Fruit fly (Drosophila melanogaster) whole organism, embryonic: ENCODE results near the gene CG1638.

Source experiments
- B-H1 ChIP-seq: fragments of 200-800 bp; sonication (Bioruptor generic); IDR thresholded peaks from 3 replicates; pipeline ENCODE4 v1.3.6; 2022; ENCODE audit warnings: missing biosample characterization, missing genetic modification characterization
- BEAF-32 ChIP-seq: fragments of 200-800 bp; sonication (Bioruptor generic); optimal IDR thresholded peaks from 3 replicates; lab custom pipeline; 2017; ENCODE audit warnings: missing biosample characterization, missing genetic modification characterization, mild to moderate bottlenecking, moderate library complexity, missing genetic modification reagents
- CG10654 ChIP-seq: fragments of 200-800 bp; sonication (Bioruptor generic); optimal IDR thresholded peaks from 2 replicates; lab custom pipeline; 2016; ENCODE audit warnings: missing biosample characterization, missing genetic modification characterization
- CG12155 ChIP-seq: fragments of 200-800 bp; sonication (Bioruptor generic); optimal IDR thresholded peaks from 3 replicates; lab custom pipeline; 2016; ENCODE audit warnings: missing biosample characterization, missing genetic modification characterization
- CG12744 ChIP-seq: fragments of 200-800 bp; sonication (Bioruptor generic); optimal IDR thresholded peaks from 2 replicates; lab custom pipeline; 2016; ENCODE audit warnings: missing biosample characterization, missing genetic modification characterization
- CG13894 ChIP-seq: fragments of 200-800 bp; sonication (Bioruptor generic); optimal IDR thresholded peaks from 3 replicates; lab custom pipeline; 2018; ENCODE audit warnings: missing biosample characterization, mild to moderate bottlenecking, missing genetic modification characterization, moderate library complexity
- CG14667 ChIP-seq: fragments of 200-800 bp; sonication (Bioruptor generic); IDR thresholded peaks from 2 replicates; pipeline ENCODE4 v1.3.6; 2022; ENCODE audit warnings: missing biosample characterization, missing genetic modification characterization
- CG16813 ChIP-seq: fragments of 200-800 bp; sonication (Bioruptor generic); IDR thresholded peaks from 3 replicates; pipeline ENCODE4 v1.3.6; 2022; ENCODE audit warnings: missing biosample characterization, missing genetic modification characterization; ENCODE audit not compliant: partially characterized antibody
- CG17328 ChIP-seq: fragments of 200-800 bp; sonication (Bioruptor generic); IDR thresholded peaks from 2 replicates; pipeline ENCODE4 v1.3.6; 2022; ENCODE audit warnings: missing biosample characterization, missing genetic modification characterization
- CG17912 ChIP-seq: fragments of 200-800 bp; sonication (Bioruptor generic); optimal IDR thresholded peaks from 2 replicates; lab custom pipeline; 2018; ENCODE audit warnings: missing biosample characterization, mild to moderate bottlenecking, missing genetic modification characterization
- CG18599 ChIP-seq: fragments of 200-800 bp; sonication (Bioruptor generic); optimal IDR thresholded peaks from 3 replicates; lab custom pipeline; 2017; ENCODE audit warnings: missing biosample characterization, missing genetic modification characterization, mild to moderate bottlenecking, moderate library complexity, missing genetic modification reagents
- CG32767 ChIP-seq: fragments of 200-800 bp; sonication (Bioruptor generic); IDR thresholded peaks from 2 replicates; pipeline ENCODE4 v1.3.6; 2022; ENCODE audit warnings: missing biosample characterization, missing genetic modification characterization
- CG3281 ChIP-seq: fragments of 200-800 bp; sonication (Bioruptor generic); optimal IDR thresholded peaks from 3 replicates; lab custom pipeline; 2017; ENCODE audit warnings: missing biosample characterization, mild to moderate bottlenecking, missing genetic modification characterization
- CG4360 ChIP-seq: fragments of 200-800 bp; sonication (Bioruptor generic); IDR thresholded peaks from 2 replicates; pipeline ENCODE4 v1.3.6; 2022; ENCODE audit warnings: missing biosample characterization, missing genetic modification characterization
- CG4820 ChIP-seq: fragments of 200-800 bp; sonication (Bioruptor generic); optimal IDR thresholded peaks from 3 replicates; lab custom pipeline; 2016; ENCODE audit warnings: missing biosample characterization, missing genetic modification characterization
- CG6175 ChIP-seq: fragments of 200-800 bp; sonication (Bioruptor generic); IDR thresholded peaks from 3 replicates; pipeline ENCODE4 v1.3.6; 2022; ENCODE audit warnings: missing biosample characterization, missing genetic modification characterization
- CG6791 ChIP-seq: fragments of 200-800 bp; sonication (Bioruptor generic); IDR thresholded peaks from 3 replicates; pipeline ENCODE4 v1.3.6; 2022; ENCODE audit warnings: missing biosample characterization, missing genetic modification characterization; ENCODE audit not compliant: partially characterized antibody
- CG8765 ChIP-seq: fragments of 200-800 bp; sonication (Bioruptor generic); IDR thresholded peaks from 2 replicates; pipeline ENCODE4 v1.3.6; 2022; ENCODE audit warnings: missing biosample characterization, missing genetic modification characterization
- CG8944 ChIP-seq: fragments of 200-800 bp; sonication (Bioruptor generic); optimal IDR thresholded peaks from 3 replicates; lab custom pipeline; 2016; ENCODE audit warnings: missing biosample characterization, missing genetic modification characterization
- CG9437 ChIP-seq: fragments of 200-800 bp; sonication (Bioruptor generic); optimal IDR thresholded peaks from 2 replicates; lab custom pipeline; 2018; ENCODE audit warnings: missing biosample characterization, mild to moderate bottlenecking, missing genetic modification characterization
- Chrac-16 ChIP-seq: fragments of 200-800 bp; sonication (Bioruptor generic); optimal IDR thresholded peaks from 3 replicates; lab custom pipeline; 2016; ENCODE audit warnings: missing biosample characterization, missing genetic modification characterization
- D19A ChIP-seq: fragments of 200-800 bp; optimal IDR thresholded peaks from 3 replicates; lab custom pipeline; 2019; ENCODE audit warnings: missing biosample characterization, mild to moderate bottlenecking, missing genetic modification characterization, moderate library complexity
- Dad ChIP-seq: fragments of 200-800 bp; sonication (Bioruptor generic); optimal IDR thresholded peaks from 3 replicates; lab custom pipeline; 2016; ENCODE audit warnings: missing biosample characterization, missing genetic modification characterization
- Gug ChIP-seq: fragments of 200-800 bp; sonication (Bioruptor generic); IDR thresholded peaks from 4 replicates; pipeline ENCODE4 v1.3.6; 2022; ENCODE audit warnings: missing biosample characterization, missing genetic modification characterization
- HLH4C ChIP-seq: fragments of 200-800 bp; sonication (Bioruptor generic); IDR thresholded peaks from 3 replicates; pipeline ENCODE4 v1.3.6; 2022; ENCODE audit warnings: missing biosample characterization, missing genetic modification characterization; ENCODE audit not compliant: partially characterized antibody
- Jarid2 ChIP-seq: fragments of 200-800 bp; sonication (Bioruptor generic); optimal IDR thresholded peaks from 3 replicates; lab custom pipeline; 2017; ENCODE audit warnings: mild to moderate bottlenecking, missing biosample characterization, missing genetic modification reagents, missing genetic modification characterization
- MESR4 ChIP-seq: fragments of 200-800 bp; sonication (Bioruptor generic); optimal IDR thresholded peaks from 2 replicates; lab custom pipeline; 2018; ENCODE audit warnings: missing biosample characterization, mild to moderate bottlenecking, missing genetic modification characterization, moderate library complexity
- Oli ChIP-seq: fragments of 200-800 bp; sonication (Bioruptor generic); optimal IDR thresholded peaks from 2 replicates; lab custom pipeline; 2018; ENCODE audit warnings: missing biosample characterization, mild to moderate bottlenecking, missing genetic modification characterization, moderate library complexity
- Ptx1 ChIP-seq: fragments of 200-800 bp; sonication (Bioruptor generic); IDR thresholded peaks from 2 replicates; pipeline ENCODE4 v1.3.6; 2022; ENCODE audit warnings: missing biosample characterization, missing genetic modification characterization
- Scr ChIP-seq: fragments of 200-800 bp; sonication (Bioruptor generic); IDR thresholded peaks from 2 replicates; pipeline ENCODE4 v1.3.6; 2022; ENCODE audit warnings: missing biosample characterization, missing genetic modification characterization; ENCODE audit not compliant: partially characterized antibody
- TFAM ChIP-seq: fragments of 200-800 bp; sonication (Bioruptor generic); optimal IDR thresholded peaks from 2 replicates; lab custom pipeline; 2017; ENCODE audit warnings: missing biosample characterization, missing genetic modification characterization, inconsistent platforms
- Trl ChIP-seq, 3 experiments: fragments of >200 bp in 2 of 3; fragments of 200-800 bp in 1 of 3; sonication (Bioruptor generic) in 1 of 3; optimal IDR thresholded peaks; 2 replicates in 1 of 3; 3 replicates in 2 of 3; lab custom pipeline; 2016 to 2017; ENCODE audit warnings: missing biosample characterization in 1 of 3, missing genetic modification characterization in 1 of 3
- Usf ChIP-seq: fragments of 200-800 bp; sonication (Bioruptor generic); optimal IDR thresholded peaks from 2 replicates; lab custom pipeline; 2017; ENCODE audit warnings: missing genotype, missing biosample characterization, missing genetic modification characterization
- ato ChIP-seq: fragments of 200-800 bp; sonication (Bioruptor generic); IDR thresholded peaks from 2 replicates; pipeline ENCODE4 v1.3.6; 2022; ENCODE audit warnings: missing biosample characterization, missing genetic modification characterization; ENCODE audit not compliant: partially characterized antibody
- chm ChIP-seq: fragments of 200-800 bp; sonication (Bioruptor generic); IDR thresholded peaks from 2 replicates; pipeline ENCODE4 v1.3.6; 2022; ENCODE audit warnings: missing biosample characterization, missing genetic modification characterization
- dan ChIP-seq: fragments of 200-800 bp; sonication (Bioruptor generic); IDR thresholded peaks from 2 replicates; pipeline ENCODE4 v1.3.6; 2022; ENCODE audit warnings: missing biosample characterization, missing genetic modification characterization
- eyg ChIP-seq: fragments of 200-800 bp; sonication (Bioruptor generic); optimal IDR thresholded peaks from 3 replicates; lab custom pipeline; 2016; ENCODE audit warnings: missing biosample characterization, missing genetic modification characterization
- gsb ChIP-seq: fragments of 200-800 bp; sonication (Bioruptor generic); IDR thresholded peaks from 2 replicates; pipeline ENCODE4 v1.3.6; 2022; ENCODE audit warnings: missing biosample characterization, missing genetic modification characterization
- ham ChIP-seq: fragments of 200-800 bp; sonication (Bioruptor generic); IDR thresholded peaks from 2 replicates; pipeline ENCODE4 v1.3.6; 2022; ENCODE audit warnings: missing biosample characterization, missing genetic modification characterization
- luna ChIP-seq: fragments of 200-800 bp; sonication (Bioruptor generic); optimal IDR thresholded peaks from 2 replicates; lab custom pipeline; 2016; ENCODE audit warnings: missing biosample characterization, missing genetic modification characterization
- mirr ChIP-seq: fragments of 200-800 bp; sonication (Bioruptor generic); optimal IDR thresholded peaks from 3 replicates; lab custom pipeline; 2018; ENCODE audit warnings: missing biosample characterization, mild to moderate bottlenecking, missing genetic modification characterization
- scrt ChIP-seq: fragments of 200-800 bp; sonication (Bioruptor generic); optimal IDR thresholded peaks from 2 replicates; lab custom pipeline; 2018; ENCODE audit warnings: missing biosample characterization, mild to moderate bottlenecking, missing genetic modification characterization, moderate library complexity
- shn ChIP-seq: fragments of 200-800 bp; sonication (Bioruptor generic); optimal IDR thresholded peaks from 3 replicates; lab custom pipeline; 2016; ENCODE audit warnings: missing biosample characterization, missing genetic modification characterization
- tgo ChIP-seq: fragments of 200-800 bp; sonication (Bioruptor generic); IDR thresholded peaks from 3 replicates; pipeline ENCODE4 v1.3.6; 2022; ENCODE audit warnings: missing biosample characterization, missing genetic modification characterization
- tin ChIP-seq: fragments of 200-800 bp; sonication (Bioruptor generic); optimal IDR thresholded peaks from 3 replicates; lab custom pipeline; 2016; ENCODE audit warnings: missing biosample characterization, missing genetic modification characterization
- usp ChIP-seq: fragments of >200 bp; optimal IDR thresholded peaks from 2 replicates; lab custom pipeline; 2017; ENCODE audit warnings: missing biosample characterization, missing genetic modification characterization
- wdn ChIP-seq: fragments of 200-800 bp; sonication (Bioruptor generic); IDR thresholded peaks from 2 replicates; pipeline ENCODE4 v1.3.6; 2022; ENCODE audit warnings: missing biosample characterization, missing genetic modification characterization
- zen2 ChIP-seq: fragments of 200-800 bp; sonication (Bioruptor generic); IDR thresholded peaks from 3 replicates; pipeline ENCODE4 v1.3.6; 2022; ENCODE audit warnings: missing biosample characterization, missing genetic modification characterization; ENCODE audit not compliant: partially characterized antibody

Gene CG1638

dm6 chr3R:31588374-31588773 lies 2.0 kb upstream of the CG1638 start, which contains the start of gene CG1635 (continued):
- peak; percentile 98 for TF ChIP-seq CG14667
- peak; percentile 99 for TF ChIP-seq Ptx1 (GFP tag; lab: Robert Waterston, UW)
- TF ChIP-seq CG12155 = peak; percentile 98
- peak; percentile 94 for TF ChIP-seq TFAM (GFP tag; lab: Kevin White, UChicago)
- peak; percentile 98 for TF ChIP-seq Chrac-16 (GFP tag; lab: Kevin White, UChicago)

DNA sequence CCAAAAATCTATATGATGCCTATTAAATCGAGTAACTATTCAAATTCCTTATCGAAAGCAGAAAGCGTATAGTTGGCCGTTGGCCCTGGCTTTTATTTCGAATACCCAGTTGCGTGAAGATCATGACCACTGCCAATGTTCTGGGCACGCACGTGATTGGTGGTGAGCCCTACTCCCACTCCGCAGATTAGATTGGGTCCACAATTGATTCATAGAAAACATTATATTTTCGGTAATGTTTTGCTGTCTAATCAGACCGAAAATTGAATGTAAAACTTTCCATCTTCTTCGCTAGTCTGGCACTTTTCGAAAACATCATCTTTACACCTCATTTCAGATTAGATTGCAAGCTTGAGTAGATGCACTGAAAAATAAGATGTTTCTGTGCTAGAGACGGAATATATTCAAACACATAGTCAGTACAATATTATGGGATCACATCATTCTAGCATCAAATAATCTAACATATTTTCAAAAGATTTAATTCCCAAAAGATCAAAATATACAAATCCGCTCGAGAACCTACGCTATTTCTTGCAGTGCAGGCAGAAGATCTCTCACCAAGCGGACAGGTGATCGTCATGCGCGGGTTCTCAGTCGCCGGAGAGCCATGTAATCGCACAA lies 2.0 kb downstream of the CG1638 start, which contains the start of gene CG1774:
CG1774 (plus strand) TSS at position 548 of the 624 bp plus-strand sequence.
- TF ChIP-seq CG10654 (GFP tag; lab: Kevin White, UChicago) (peak; percentile 65), CG17328 (GFP tag; lab: Robert Waterston, UW) (peak; percentile 61), CG18599 (GFP tag; lab: Kevin White, UChicago) (peak; percentile 95), dan (no peak), MESR4 (GFP tag; lab: Kevin White, UChicago) (no peak), CG6175 (GFP tag; lab: Robert Waterston, UW) (peak; percentile 61; the same call in 2 of the 3 replicates), Trl (optimal IDR thresholded peaks at IDR 0.05; lab: Kevin White, UChicago) (peak in 1 of 2 experiments; percentile 13), Trl (GFP tag; optimal IDR thresholded peaks at IDR 0.05; lab: Kevin White, UChicago) (peak; percentile 78), B-H1 (GFP tag; lab: Robert Waterston, UW) (peak; percentile 41; the same call in 1 of the 3 replicates), HLH4C (GFP tag; lab: Robert Waterston, UW) (no peak), gsb (GFP tag; lab: Robert Waterston, UW) (peak; percentile 69), tin (GFP tag; lab: Kevin White, UChicago) (peak; percentile 65), CG12744 (GFP tag; lab: Kevin White, UChicago) (peak; percentile 79), CG3281 (peak; percentile 90), chm (GFP tag; lab: Robert Waterston, UW) (peak; percentile 39; the same call in 1 of the 2 replicates), CG8944 (GFP tag; lab: Kevin White, UChicago) (peak; percentile 65), CG9437 (GFP tag; lab: Kevin White, UChicago) (peak; percentile 33), CG32767 (peak; percentile 35; the same call in 1 of the 2 replicates), Oli (tag; lab: Kevin White, UChicago) (peak; percentile 68), CG6791 (GFP tag; lab: Robert Waterston, UW) (no peak), scrt (GFP tag; lab: Kevin White, UChicago) (peak; percentile 81), usp (GFP tag; lab: Kevin White, UChicago) (no peak), CG13894 (tag; lab: Kevin White, UChicago) (peak; percentile 80), ham (GFP tag; lab: Robert Waterston, UW) (0 out of 2 replicates have a peak, but pooled peaks have one; percentile 48), shn (GFP tag; lab: Kevin White, UChicago) (peak; percentile 22), CG8765 (GFP tag; lab: Robert Waterston, UW) (peak; percentile 40; the same call in 1 of the 2 replicates), D19A (tag; lab: Kevin White, UChicago) (peak; percentile 54), ato (no peak), CG17912 (no peak), BEAF-32 (GFP tag; lab: Kevin White, UChicago) (no peak), CG4360 (GFP tag; lab: Robert Waterston, UW) (no peak), Gug (GFP tag; lab: Robert Waterston, UW) (peak; percentile 53; the same call in 3 of the 4 replicates), wdn (GFP tag; lab: Robert Waterston, UW) (peak; percentile 65; the same call in 1 of the 2 replicates), mirr (GFP tag; lab: Kevin White, UChicago) (peak; percentile 39), zen2 (GFP tag; lab: Robert Waterston, UW) (no peak), Scr (GFP tag; lab: Robert Waterston, UW) (no peak), luna (GFP tag; lab: Kevin White, UChicago) (peak; percentile 77), Usf (GFP tag; lab: Kevin White, UChicago) (peak; percentile 35), Jarid2 (peak; percentile 28), CG4820 (peak; percentile 58), Dad (GFP tag; lab: Kevin White, UChicago) (peak; percentile 44), CG16813 (no peak), tgo (GFP tag; lab: Robert Waterston, UW) (peak; percentile 77), eyg (GFP tag; lab: Kevin White, UChicago) (peak; percentile 55)
